Fruit fly (Drosophila melanogaster) whole organism, embryonic: ENCODE results near the gene Rab5.

Experiments
- fd3F ChIP-seq: fragments of 200-800 bp; sonication (Bioruptor generic); optimal IDR thresholded peaks from 2 replicates; lab custom pipeline; 2018; ENCODE audit warnings: missing biosample characterization, mild to moderate bottlenecking, missing genetic modification characterization, moderate library complexity
- h ChIP-seq: fragments of >200 bp; optimal IDR thresholded peaks from 2 replicates; lab custom pipeline; 2017

dm6 chr2L:2402194-2402593, 37.1 kb upstream of the Rab5 start:
- TF ChIP-seq h (lab: Kevin White, UChicago) (no peak), fd3F (GFP tag; lab: Kevin White, UChicago) (no peak)
